Worm (Caenorhabditis elegans): ENCODE results near the gene idpp-16.

ce11 chrV:11644166-11644565 is 37.8 kb upstream of the idpp-16 start, which contains the start of gene bir-1:
- TF ChIP-seq nhr-12 (tag; optimal IDR thresholded peaks at IDR 0.05) = no peak
- TF ChIP-seq nhr-28 (tag; optimal IDR thresholded peaks at IDR 0.05) = no peak
